Fruit fly (Drosophila melanogaster) whole organism, embryonic: ENCODE results near the gene Col4a1.

Experiments
- C15 ChIP-seq: fragments of 200-800 bp; sonication (Bioruptor generic); IDR thresholded peaks from 3 replicates; pipeline ENCODE4 v1.3.6; 2022; ENCODE audit warnings: missing biosample characterization, missing genetic modification characterization
- CG10366 ChIP-seq: fragments of 200-800 bp; sonication (Bioruptor generic); IDR thresholded peaks from 2 replicates; pipeline ENCODE4 v1.3.6; 2022; ENCODE audit warnings: missing biosample characterization, missing genetic modification characterization
- CG10462 ChIP-seq: fragments of 200-800 bp; sonication (Bioruptor generic); optimal IDR thresholded peaks from 2 replicates; lab custom pipeline; 2016; ENCODE audit warnings: missing biosample characterization, missing genetic modification characterization
- CG11560 ChIP-seq: fragments of 200-800 bp; sonication (Bioruptor generic); IDR thresholded peaks from 3 replicates; pipeline ENCODE4 v1.3.6; 2022; ENCODE audit warnings: missing biosample characterization, missing genetic modification characterization
- CG15269 ChIP-seq: fragments of 200-800 bp; sonication (Bioruptor generic); optimal IDR thresholded peaks from 2 replicates; lab custom pipeline; 2018; ENCODE audit warnings: missing biosample characterization, mild to moderate bottlenecking, missing genetic modification characterization, moderate library complexity
- CG15514 ChIP-seq: fragments of 200-800 bp; sonication (Bioruptor generic); optimal IDR thresholded peaks from 3 replicates; lab custom pipeline; 2017; ENCODE audit warnings: missing biosample characterization, missing genetic modification characterization, mild to moderate bottlenecking, moderate library complexity, missing genetic modification reagents
- CG18599 ChIP-seq: fragments of 200-800 bp; sonication (Bioruptor generic); optimal IDR thresholded peaks from 3 replicates; lab custom pipeline; 2017; ENCODE audit warnings: missing biosample characterization, missing genetic modification characterization, mild to moderate bottlenecking, moderate library complexity, missing genetic modification reagents
- CG2678 ChIP-seq: fragments of 200-800 bp; sonication (Bioruptor generic); optimal IDR thresholded peaks from 3 replicates; lab custom pipeline; 2019; ENCODE audit warnings: missing biosample characterization, mild to moderate bottlenecking, missing genetic modification characterization, moderate library complexity
- CG2875 ChIP-seq: fragments of 200-800 bp; sonication (Bioruptor generic); optimal IDR thresholded peaks from 2 replicates; lab custom pipeline; 2017; ENCODE audit warnings: missing biosample characterization, mild to moderate bottlenecking, missing genetic modification characterization, missing genetic modification reagents
- CG30020 ChIP-seq: fragments of 200-800 bp; optimal IDR thresholded peaks from 2 replicates; lab custom pipeline; 2019; ENCODE audit warnings: missing biosample characterization, mild to moderate bottlenecking, missing genetic modification characterization, moderate library complexity
- CG32772 ChIP-seq: fragments of 200-800 bp; sonication (Bioruptor generic); IDR thresholded peaks from 2 replicates; pipeline ENCODE4 v1.3.6; 2022; ENCODE audit warnings: missing biosample characterization, missing genetic modification characterization
- CG34422 ChIP-seq: fragments of 200-800 bp; sonication (Bioruptor generic); IDR thresholded peaks from 3 replicates; pipeline ENCODE4 v1.3.6; 2022; ENCODE audit warnings: missing biosample characterization, missing genetic modification characterization
- CG4617 ChIP-seq: fragments of 200-800 bp; sonication (Bioruptor generic); optimal IDR thresholded peaks from 3 replicates; lab custom pipeline; 2016; ENCODE audit warnings: missing biosample characterization, missing genetic modification characterization, borderline replicate concordance
- CG7556 ChIP-seq: fragments of 200-800 bp; sonication (Bioruptor generic); optimal IDR thresholded peaks from 2 replicates; lab custom pipeline; 2017; ENCODE audit warnings: missing biosample characterization, mild to moderate bottlenecking, missing genetic modification characterization
- CG7987 ChIP-seq: fragments of 200-800 bp; sonication (Bioruptor generic); optimal IDR thresholded peaks from 2 replicates; lab custom pipeline; 2018; ENCODE audit warnings: missing biosample characterization, mild to moderate bottlenecking, missing genetic modification characterization, moderate library complexity
- CG8924 ChIP-seq: fragments of 200-800 bp; optimal IDR thresholded peaks from 3 replicates; lab custom pipeline; 2019; ENCODE audit warnings: missing biosample characterization, mild to moderate bottlenecking, missing genetic modification characterization, moderate library complexity
- CG9817 ChIP-seq: fragments of 200-800 bp; sonication (Bioruptor generic); optimal IDR thresholded peaks from 2 replicates; lab custom pipeline; 2018; ENCODE audit warnings: missing biosample characterization, mild to moderate bottlenecking, missing genetic modification characterization, moderate library complexity
- Dref ChIP-seq: fragments of 200-800 bp; sonication (Bioruptor generic); IDR thresholded peaks from 2 replicates; pipeline ENCODE4 v1.3.6; 2022; ENCODE audit warnings: missing biosample characterization, missing genetic modification characterization
- HmgZ ChIP-seq: fragments of 200-800 bp; sonication (Bioruptor generic); optimal IDR thresholded peaks from 2 replicates; lab custom pipeline; 2018; ENCODE audit warnings: missing biosample characterization, mild to moderate bottlenecking, missing genetic modification characterization
- Hr51 ChIP-seq, 2 experiments: fragments of 200-800 bp; sonication (Bioruptor generic); optimal IDR thresholded peaks; 2 replicates in 1 of 2; 3 replicates in 1 of 2; lab custom pipeline; 2016 to 2018; ENCODE audit warnings: missing biosample characterization in 2 of 2, missing genetic modification characterization in 2 of 2, mild to moderate bottlenecking in 1 of 2, moderate library complexity in 1 of 2
- Kr ChIP-seq: fragments of 200-800 bp; sonication (Bioruptor generic); optimal IDR thresholded peaks from 2 replicates; lab custom pipeline; 2017; ENCODE audit warnings: missing biosample characterization, mild to moderate bottlenecking, missing genetic modification characterization
- MESR4 ChIP-seq: fragments of 200-800 bp; sonication (Bioruptor generic); optimal IDR thresholded peaks from 2 replicates; lab custom pipeline; 2018; ENCODE audit warnings: missing biosample characterization, mild to moderate bottlenecking, missing genetic modification characterization, moderate library complexity
- Med ChIP-seq: fragments of 200-800 bp; sonication (Bioruptor generic); peaks from one replicate; lab custom pipeline; 2016; ENCODE audit warnings: missing biosample characterization, missing genetic modification characterization, mild to moderate bottlenecking, inconsistent platforms, moderate library complexity
- Meics ChIP-seq: fragments of 200-800 bp; sonication (Bioruptor generic); optimal IDR thresholded peaks from 2 replicates; lab custom pipeline; 2017; ENCODE audit warnings: missing biosample characterization, mild to moderate bottlenecking, missing genetic modification characterization
- NC2α ChIP-seq: fragments of 200-800 bp; sonication (Bioruptor generic); optimal IDR thresholded peaks from 2 replicates; lab custom pipeline; 2016; ENCODE audit warnings: missing biosample characterization, missing genetic modification characterization
- NfI ChIP-seq: fragments of 200-800 bp; sonication (Bioruptor generic); optimal IDR thresholded peaks from 3 replicates; lab custom pipeline; 2018; ENCODE audit warnings: missing biosample characterization, mild to moderate bottlenecking, missing genetic modification characterization, moderate library complexity
- Spps ChIP-seq: fragments of 200-800 bp; sonication (Bioruptor generic); optimal IDR thresholded peaks from 2 replicates; lab custom pipeline; 2018; ENCODE audit warnings: missing biosample characterization, mild to moderate bottlenecking, missing genetic modification characterization
- YL-1 ChIP-seq: fragments of 200-800 bp; sonication (Bioruptor generic); optimal IDR thresholded peaks from 3 replicates; lab custom pipeline; 2017; ENCODE audit warnings: missing biosample characterization, mild to moderate bottlenecking, missing genetic modification characterization
- ac ChIP-seq: fragments of 200-800 bp; sonication (Bioruptor generic); optimal IDR thresholded peaks from 3 replicates; lab custom pipeline; 2017; ENCODE audit warnings: missing biosample characterization, mild to moderate bottlenecking, missing genetic modification characterization
- disco-r ChIP-seq: fragments of 200-800 bp; sonication (Bioruptor generic); optimal IDR thresholded peaks from 2 replicates; lab custom pipeline; 2016; ENCODE audit warnings: missing biosample characterization, missing genetic modification characterization
- dm ChIP-seq: fragments of 200-800 bp; sonication (Bioruptor generic); optimal IDR thresholded peaks from 3 replicates; lab custom pipeline; 2016; ENCODE audit warnings: missing biosample characterization, missing genetic modification characterization
- dmrt11E ChIP-seq: fragments of 200-800 bp; sonication (Bioruptor generic); optimal IDR thresholded peaks from 3 replicates; lab custom pipeline; 2018; ENCODE audit warnings: missing biosample characterization, mild to moderate bottlenecking, missing genetic modification characterization, moderate library complexity
- eve ChIP-seq, 2 experiments: fragments of >200 bp; optimal IDR thresholded peaks; 2 replicates each; lab custom pipeline; 2017; ENCODE audit warnings: missing biosample characterization in 2 of 2, missing genetic modification characterization in 2 of 2
- fd64A ChIP-seq: fragments of 200-800 bp; sonication (Bioruptor generic); optimal IDR thresholded peaks from 3 replicates; lab custom pipeline; 2018; ENCODE audit warnings: missing biosample characterization, mild to moderate bottlenecking, missing genetic modification characterization
- her ChIP-seq: fragments of 200-800 bp; sonication (Bioruptor generic); optimal IDR thresholded peaks from 2 replicates; lab custom pipeline; 2016; ENCODE audit warnings: missing biosample characterization, missing genetic modification characterization
- jigr1 ChIP-seq: fragments of 200-800 bp; sonication (Bioruptor generic); IDR thresholded peaks from 3 replicates; pipeline ENCODE4 v1.3.6; 2022; ENCODE audit warnings: missing biosample characterization, missing genetic modification characterization
- lbe ChIP-seq: fragments of 200-800 bp; sonication (Bioruptor generic); optimal IDR thresholded peaks from 2 replicates; lab custom pipeline; 2016; ENCODE audit warnings: missing biosample characterization, mild to moderate bottlenecking, missing genetic modification characterization
- lola ChIP-seq, 3 experiments: fragments of >200 bp in 2 of 3; fragments of 200-800 bp in 1 of 3; sonication (Bioruptor generic) in 1 of 3; optimal IDR thresholded peaks; 2 replicates each; lab custom pipeline; 2017 to 2019; ENCODE audit warnings: missing biosample characterization in 3 of 3, missing genetic modification characterization in 3 of 3, mild to moderate bottlenecking in 1 of 3, moderate library complexity in 1 of 3
- odd ChIP-seq: fragments of 200-800 bp; sonication (Bioruptor generic); optimal IDR thresholded peaks from 2 replicates; lab custom pipeline; 2017; ENCODE audit warnings: missing biosample characterization, mild to moderate bottlenecking, missing genetic modification characterization
- otp ChIP-seq: fragments of 200-800 bp; sonication (Bioruptor generic); IDR thresholded peaks from 3 replicates; pipeline ENCODE4, ENCODE4 v1.3.6; 2022; ENCODE audit warnings: missing biosample characterization, missing genetic modification characterization
- pb ChIP-seq: fragments of 200-800 bp; sonication (Bioruptor generic); optimal IDR thresholded peaks from 3 replicates; lab custom pipeline; 2016; ENCODE audit warnings: missing biosample characterization, missing genetic modification characterization
- sd ChIP-seq: fragments of 200-800 bp; sonication (Bioruptor generic); optimal IDR thresholded peaks from 3 replicates; lab custom pipeline; 2018; ENCODE audit warnings: missing biosample characterization, mild to moderate bottlenecking, missing genetic modification characterization, moderate library complexity
- sens ChIP-seq: fragments of 200-800 bp; sonication (Bioruptor generic); peaks from one replicate; lab custom pipeline; 2016; ENCODE audit warnings: missing biosample characterization, missing genetic modification characterization
- tap ChIP-seq: fragments of 200-800 bp; optimal IDR thresholded peaks from 3 replicates; lab custom pipeline; 2019; ENCODE audit warnings: missing biosample characterization, mild to moderate bottlenecking, missing genetic modification characterization, moderate library complexity
- tio ChIP-seq: fragments of 200-800 bp; sonication (Bioruptor generic); optimal IDR thresholded peaks from 2 replicates; lab custom pipeline; 2017; ENCODE audit warnings: missing biosample characterization, missing genetic modification characterization, inconsistent platforms
- tna ChIP-seq: fragments of 200-800 bp; sonication (Bioruptor generic); IDR thresholded peaks from 2 replicates; pipeline ENCODE4 v1.3.6; 2022; ENCODE audit warnings: missing biosample characterization, missing genetic modification characterization; ENCODE audit not compliant: partially characterized antibody
- toy ChIP-seq: fragments of 200-800 bp; sonication (Bioruptor generic); IDR thresholded peaks from 2 replicates; pipeline ENCODE4 v1.3.6; 2022; ENCODE audit warnings: missing biosample characterization, missing genetic modification characterization
- unpg ChIP-seq: fragments of 200-800 bp; sonication (Bioruptor generic); optimal IDR thresholded peaks from 3 replicates; lab custom pipeline; 2018; ENCODE audit warnings: missing biosample characterization, mild to moderate bottlenecking, missing genetic modification characterization, moderate library complexity
- wor ChIP-seq: fragments of 200-800 bp; sonication (Bioruptor generic); IDR thresholded peaks from 2 replicates; pipeline ENCODE4 v1.3.6; 2022; ENCODE audit warnings: missing biosample characterization, missing genetic modification characterization

Col4a1 gene

dm6 chr2L:4999389-5000032 is 29.9 kb upstream of the Col4a1 start (continued):
- peak; percentile 19; the same call in 1 of the 2 replicates for TF ChIP-seq wor (GFP tag; lab: Robert Waterston, UW)
- no peak for TF ChIP-seq lbe (GFP tag; lab: Kevin White, UChicago)
- no peak for TF ChIP-seq tna (GFP tag; lab: Robert Waterston, UW)
- TF ChIP-seq Meics (GFP tag; lab: Kevin White, UChicago) = peak; percentile 61
- TF ChIP-seq pb (GFP tag; lab: Kevin White, UChicago) = no peak
- peak in 1 of 2 experiments; percentile 61 for TF ChIP-seq eve (GFP tag; optimal IDR thresholded peaks at IDR 0.05; lab: Kevin White, UChicago)
- TF ChIP-seq CG15514 = peak; percentile 25
- TF ChIP-seq Kr (GFP tag; lab: Kevin White, UChicago) = no peak
- no peak for TF ChIP-seq CG7987 (GFP tag; lab: Kevin White, UChicago)
- peak; percentile 42 for TF ChIP-seq CG8924
- TF ChIP-seq odd (GFP tag; lab: Kevin White, UChicago) = peak; percentile 41
- TF ChIP-seq CG11560 (tag; lab: Robert Waterston, UW) = peak; percentile 60; the same call in 1 of the 3 replicates
- TF ChIP-seq CG2678 (tag; lab: Kevin White, UChicago) = peak; percentile 77
- peak; percentile 51 for TF ChIP-seq tio
- TF ChIP-seq CG2875 (GFP tag; lab: Kevin White, UChicago) = no peak
- TF ChIP-seq lola (GFP tag; optimal IDR thresholded peaks at IDR 0.05; lab: Kevin White, UChicago) = peak in 1 of 3 experiments; percentile 47
- peak; percentile 10 for TF ChIP-seq CG4617 (GFP tag; lab: Kevin White, UChicago)
- peak; percentile 14 for TF ChIP-seq CG10462 (GFP tag; lab: Kevin White, UChicago)
- peak; percentile 78 for TF ChIP-seq CG18599
- peak; percentile 80 for TF ChIP-seq CG15269
- TF ChIP-seq unpg (GFP tag; lab: Kevin White, UChicago) = peak; percentile 73
- no peak for TF ChIP-seq sd (tag; lab: Kevin White, UChicago)
- TF ChIP-seq dmrt11E = peak; percentile 66
- peak; percentile 65 for TF ChIP-seq CG9817 (tag; lab: Kevin White, UChicago)
- TF ChIP-seq disco-r = no peak
- TF ChIP-seq CG32772 (GFP tag; lab: Robert Waterston, UW) = peak; percentile 49
- peak; percentile 27 for TF ChIP-seq CG7556
- no peak for TF ChIP-seq MESR4
- TF ChIP-seq her (GFP tag; lab: Kevin White, UChicago) = peak; percentile 29
- peak; percentile 95 for TF ChIP-seq sens (GFP tag; lab: Kevin White, UChicago)
- peak; percentile 61; the same call in 2 of the 3 replicates for TF ChIP-seq otp
- TF ChIP-seq Dref (GFP tag; lab: Robert Waterston, UW) = no peak
- TF ChIP-seq YL-1 (GFP tag; lab: Kevin White, UChicago) = no peak
- peak; percentile 74; the same call in 2 of the 3 replicates for TF ChIP-seq CG34422
- TF ChIP-seq NC2α = peak; percentile 14
- peak; percentile 69 for TF ChIP-seq CG10366
- TF ChIP-seq CG30020 (tag; lab: Kevin White, UChicago) = no peak
- peak; percentile 38 for TF ChIP-seq HmgZ (tag; lab: Kevin White, UChicago)
- peak; percentile 96 for TF ChIP-seq Med (GFP tag; lab: Kevin White, UChicago)
- TF ChIP-seq Hr51 (GFP tag; optimal IDR thresholded peaks at IDR 0.05; lab: Kevin White, UChicago) = peak; percentile 36 to 64
- no peak for TF ChIP-seq jigr1 (GFP tag; lab: Robert Waterston, UW)
- peak; percentile 2 for TF ChIP-seq fd64A
- no peak for TF ChIP-seq Spps (tag; lab: Kevin White, UChicago)
- TF ChIP-seq ac (GFP tag; lab: Kevin White, UChicago) = no peak
- no peak for TF ChIP-seq dm (GFP tag; lab: Kevin White, UChicago)
- TF ChIP-seq C15 = 0 out of 3 replicates have a peak, but pooled peaks have one; percentile 34
- peak; percentile 69 for TF ChIP-seq tap
- TF ChIP-seq NfI (GFP tag; lab: Kevin White, UChicago) = peak; percentile 67
- TF ChIP-seq toy (GFP tag; lab: Robert Waterston, UW) = no peak
